Fruit fly (Drosophila melanogaster): ENCODE data around the gene chinmo.

The chinmo gene

DNA sequence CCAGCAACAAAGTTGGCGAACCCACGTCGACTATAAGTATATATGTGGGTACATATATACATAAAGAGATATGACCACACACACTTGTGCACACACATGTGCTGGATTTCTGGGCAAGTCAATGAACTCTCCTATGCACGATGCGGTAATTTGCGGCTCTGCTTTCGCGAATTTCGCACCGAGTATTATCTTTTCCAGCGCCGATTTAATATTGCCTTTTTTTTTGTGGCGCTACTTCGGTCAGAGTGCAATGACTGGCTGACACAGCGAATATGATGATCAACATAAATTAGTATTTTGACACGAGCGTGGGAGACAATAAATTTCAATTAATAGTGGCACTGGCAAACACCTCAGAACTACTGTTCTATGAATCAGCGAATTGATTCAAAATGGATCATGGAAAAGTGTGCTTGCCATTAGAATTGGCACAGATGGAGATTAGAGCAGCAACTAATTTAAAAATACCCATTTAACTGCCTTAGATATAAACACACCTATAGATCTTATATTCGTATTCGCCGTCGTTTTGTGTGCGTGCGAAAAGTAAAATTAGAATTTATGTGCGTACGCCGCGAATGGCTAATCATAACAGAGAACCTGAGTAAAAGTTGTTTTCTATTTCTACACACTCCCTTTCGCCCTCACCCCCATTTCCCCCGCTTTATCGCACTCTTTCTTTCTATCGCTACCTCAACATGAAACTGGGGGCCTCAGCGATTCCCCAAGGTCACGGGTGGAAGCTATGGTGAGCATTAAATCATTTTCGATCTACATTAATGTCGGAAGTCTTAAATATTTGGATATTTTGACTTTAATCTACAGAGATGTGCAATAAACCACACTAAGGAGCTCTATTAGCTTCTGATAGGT, 19.4 kb upstream of the chinmo start:
- no peak for TF ChIP-seq CG17801 (GFP tag; optimal IDR thresholded peaks at IDR 0.05; ENCODE audit: partially characterized antibody)

DNA sequence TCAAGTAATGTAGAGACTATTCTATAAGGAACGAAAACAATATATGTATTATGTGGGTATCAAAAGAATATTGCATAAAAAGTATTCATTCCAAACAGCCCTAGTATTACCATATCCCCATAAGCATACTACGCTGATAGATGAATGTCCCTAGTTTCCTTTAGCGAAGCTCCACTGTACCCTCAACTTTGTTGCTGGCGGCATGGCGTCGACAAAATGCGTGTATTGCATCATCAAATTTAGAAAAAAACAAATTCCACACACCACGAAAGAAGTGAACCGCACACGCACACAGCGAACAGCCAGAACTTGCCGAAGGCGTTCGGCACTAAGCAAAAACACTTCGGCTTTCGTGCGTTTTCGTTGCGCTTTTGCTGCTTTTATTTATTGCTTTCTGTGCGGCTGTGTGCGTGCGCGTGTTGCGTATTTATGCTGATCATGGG, 18.3 kb upstream of the chinmo start:
- no peak for TF ChIP-seq CG17801 (GFP tag; optimal IDR thresholded peaks at IDR 0.05; ENCODE audit: partially characterized antibody)

DNA sequence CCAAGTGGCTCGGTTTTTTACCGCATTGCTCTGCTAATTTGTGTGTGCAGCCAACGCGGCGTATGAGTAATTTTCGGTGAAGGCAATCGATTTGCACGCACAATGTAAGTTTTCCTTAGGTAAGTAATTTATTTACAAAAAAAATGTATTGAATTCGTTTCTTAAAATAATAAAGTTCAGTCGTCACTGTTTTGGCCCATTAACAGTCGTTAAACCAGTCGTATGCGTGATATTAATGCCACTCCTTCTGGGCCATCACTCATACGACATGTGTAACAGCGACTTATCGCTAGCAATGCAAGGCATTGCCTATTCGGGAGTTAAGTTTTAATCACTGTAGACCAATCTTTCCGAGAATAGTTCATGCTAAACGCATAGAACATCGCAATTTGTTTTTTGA, 17.7 kb upstream of the chinmo start:
- TF ChIP-seq CG17801 (GFP tag; optimal IDR thresholded peaks at IDR 0.05; ENCODE audit: partially characterized antibody), result no peak

DNA sequence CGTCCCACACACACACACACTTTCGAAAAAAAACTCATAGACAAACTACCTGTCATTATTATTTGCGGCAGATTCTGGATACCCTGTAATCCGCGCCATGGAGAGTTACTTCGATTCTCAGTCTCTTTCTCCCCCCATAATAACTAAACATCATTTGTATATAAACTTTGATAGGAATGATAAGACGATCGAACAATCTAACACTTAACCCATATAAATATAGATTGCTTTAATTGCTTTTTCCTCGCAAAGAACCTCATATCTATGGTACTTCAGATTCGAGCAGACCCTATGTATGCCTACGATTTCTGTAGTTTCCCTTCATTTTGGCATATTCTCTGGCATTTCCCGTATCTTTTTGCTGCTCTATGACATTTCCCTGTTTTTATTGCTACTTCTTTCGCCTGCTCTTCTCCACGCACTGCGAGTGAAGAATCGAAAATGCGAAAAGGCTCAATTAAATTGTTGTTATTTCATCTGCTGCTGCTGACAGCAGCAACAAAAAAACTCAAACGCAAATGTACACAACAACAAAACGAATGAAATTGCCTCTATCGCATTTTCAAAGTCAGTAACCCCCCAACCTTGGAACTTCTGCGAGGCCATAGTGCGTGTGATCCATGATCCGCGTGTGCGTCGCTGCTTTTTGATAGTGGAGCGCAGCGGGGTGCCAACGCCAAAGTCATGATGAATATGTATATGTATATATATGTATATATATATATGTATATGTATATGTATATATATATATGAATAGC, 16.8 kb upstream of the chinmo start:
- no peak for TF ChIP-seq CG17801 (GFP tag; optimal IDR thresholded peaks at IDR 0.05; ENCODE audit: partially characterized antibody)

DNA sequence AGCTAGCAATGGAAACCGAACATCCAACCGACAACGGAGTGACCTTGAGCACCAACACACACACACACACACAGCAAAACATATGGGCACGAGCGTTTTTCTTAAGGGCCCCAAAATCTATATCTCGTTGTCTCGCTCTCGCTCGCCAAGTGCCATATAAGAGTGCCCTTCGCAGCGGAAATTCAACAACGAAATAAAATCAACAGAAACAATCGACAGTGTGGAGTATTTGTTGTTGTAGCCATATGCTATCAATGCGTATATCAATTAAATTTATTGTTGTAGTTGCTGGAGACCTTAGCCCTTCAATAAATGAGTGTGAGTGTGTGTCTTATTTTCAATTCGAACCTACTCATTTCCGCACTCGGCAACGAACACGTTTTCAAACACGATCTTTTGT, 14.5 kb upstream of the chinmo start:
- no peak for TF ChIP-seq CG17801 (GFP tag; optimal IDR thresholded peaks at IDR 0.05; ENCODE audit: partially characterized antibody)

DNA sequence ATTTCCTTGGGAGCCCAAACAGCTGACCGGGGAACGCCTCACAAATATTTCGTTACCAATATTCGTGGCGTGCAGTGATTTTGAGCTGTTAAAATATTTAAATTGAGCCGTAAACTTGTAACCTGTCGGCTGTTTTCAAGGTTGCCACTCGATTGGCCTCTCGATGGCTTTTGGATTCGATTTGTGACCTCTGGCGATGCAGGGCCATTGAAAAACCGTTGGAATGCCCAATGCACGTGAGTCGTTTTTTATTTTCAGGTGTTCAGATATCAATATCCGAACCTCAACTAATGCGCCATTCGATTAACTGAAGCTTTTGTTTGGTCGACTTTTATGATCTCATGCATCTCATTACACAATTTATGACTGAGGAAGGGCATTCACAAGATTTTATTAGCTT, 13.8 kb upstream of the chinmo start:
- TF ChIP-seq CG17801 (GFP tag; optimal IDR thresholded peaks at IDR 0.05; ENCODE audit: partially characterized antibody), result no peak

DNA sequence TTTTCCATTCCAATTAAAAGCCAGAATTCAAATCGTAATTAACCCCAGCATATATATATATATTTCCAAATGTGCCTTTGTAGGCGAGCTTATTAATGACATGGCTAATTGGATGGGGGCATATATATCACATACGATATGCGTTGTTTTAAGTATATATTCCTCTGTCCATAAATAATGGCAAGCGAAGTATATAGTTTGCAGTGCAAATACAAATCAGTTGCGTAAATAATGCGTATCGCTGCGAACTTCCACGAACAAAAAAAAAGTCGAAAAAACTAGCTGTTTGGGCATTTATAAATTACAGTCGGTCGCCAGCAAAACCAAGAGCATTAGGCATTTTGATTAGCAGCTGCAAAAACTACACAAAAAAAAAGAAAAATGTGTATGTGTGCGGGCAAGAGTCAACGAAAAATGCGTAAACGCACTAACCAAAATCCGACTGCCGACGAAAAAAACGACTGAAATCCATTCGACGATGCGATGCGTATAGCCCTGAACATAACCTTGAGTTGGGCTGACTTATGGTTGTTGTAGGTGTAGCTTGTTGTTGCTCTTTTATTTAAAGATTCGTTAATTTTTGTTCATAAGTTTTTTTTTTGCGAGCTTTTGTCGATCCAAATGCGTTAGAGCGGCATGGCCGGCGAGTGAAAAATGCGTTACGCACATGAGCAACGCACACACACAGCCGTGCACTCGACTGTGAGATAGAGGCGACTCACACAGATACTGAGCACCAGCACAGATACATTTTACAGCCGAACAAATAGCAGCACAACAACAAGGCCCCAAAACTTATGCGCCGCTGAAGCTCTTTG, 13.0 kb upstream of the chinmo start:
- no peak for TF ChIP-seq CG17801 (GFP tag; optimal IDR thresholded peaks at IDR 0.05; ENCODE audit: partially characterized antibody)

DNA sequence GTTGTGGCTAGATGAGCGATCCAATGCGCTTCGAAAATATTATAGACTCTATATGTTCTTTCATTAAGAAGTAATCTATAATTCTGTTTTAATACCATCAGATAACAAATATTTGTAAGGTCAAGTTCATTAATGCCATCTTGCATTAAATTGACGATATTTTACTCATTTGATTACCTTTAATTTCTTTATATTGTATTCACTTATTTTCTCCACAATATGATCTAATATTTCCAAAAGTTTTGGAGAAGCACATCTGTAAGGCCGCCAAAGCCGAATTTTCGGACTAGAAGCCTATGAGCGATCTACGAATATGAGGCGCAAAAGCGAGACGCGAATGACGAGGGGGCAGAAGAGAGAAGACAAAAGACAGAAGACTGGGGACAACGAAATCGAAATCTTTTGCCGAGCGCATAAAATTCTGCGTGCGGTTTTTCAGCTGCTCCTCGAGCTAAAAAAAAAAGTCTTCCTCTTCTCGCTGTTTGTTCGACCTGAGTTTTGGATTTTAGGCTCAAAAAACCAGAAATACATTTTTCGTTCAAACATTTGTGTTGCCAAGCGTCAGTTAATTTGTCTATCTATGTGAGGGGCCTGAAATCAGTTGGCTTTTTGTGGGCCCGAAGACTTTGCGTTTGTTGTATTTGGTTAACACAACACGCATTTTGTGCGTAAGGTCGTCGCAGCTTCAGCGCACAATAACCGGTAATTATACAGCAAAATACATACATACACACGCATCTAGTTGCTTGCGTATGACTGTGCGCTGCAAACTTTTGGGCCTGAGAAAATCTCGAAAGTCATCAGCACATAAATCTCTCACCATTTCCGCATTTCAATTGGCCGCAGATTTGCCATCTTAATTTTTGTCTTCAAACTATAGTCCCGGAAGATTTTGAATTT, 12.2 kb upstream of the chinmo start:
- no peak for TF ChIP-seq CG17801 (GFP tag; optimal IDR thresholded peaks at IDR 0.05; ENCODE audit: partially characterized antibody)

DNA sequence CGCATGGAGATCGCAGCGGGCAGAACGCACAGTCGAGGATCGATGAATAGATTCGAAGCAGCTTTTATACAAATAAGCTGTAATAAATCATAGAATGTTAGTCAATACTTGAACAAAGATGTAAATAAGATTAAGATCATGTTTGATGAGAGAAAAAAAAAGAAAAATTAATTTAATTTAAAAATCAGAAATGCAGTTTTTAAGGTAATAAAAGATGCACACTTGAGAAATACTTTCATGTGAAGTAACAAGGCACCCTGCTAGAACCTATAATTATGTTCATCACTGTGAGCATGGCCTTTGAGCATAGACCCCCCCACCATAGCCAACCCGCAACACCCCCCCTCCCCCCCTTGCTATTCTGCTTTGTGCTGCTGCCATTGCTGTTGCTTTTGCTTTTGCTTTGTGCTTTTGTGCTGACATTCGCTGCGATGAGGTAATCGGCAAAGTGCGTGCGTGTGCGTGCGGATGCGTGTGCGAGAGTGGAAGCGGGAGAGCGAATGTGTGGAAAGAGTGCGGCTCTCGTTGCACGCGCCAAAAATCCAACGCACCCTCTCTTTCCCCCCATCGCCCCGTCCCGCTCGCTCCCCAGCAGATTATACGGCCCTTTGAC, 7.7 kb upstream of the chinmo start:
- TF ChIP-seq CG17801 (GFP tag; optimal IDR thresholded peaks at IDR 0.05; ENCODE audit: partially characterized antibody), result no peak

DNA sequence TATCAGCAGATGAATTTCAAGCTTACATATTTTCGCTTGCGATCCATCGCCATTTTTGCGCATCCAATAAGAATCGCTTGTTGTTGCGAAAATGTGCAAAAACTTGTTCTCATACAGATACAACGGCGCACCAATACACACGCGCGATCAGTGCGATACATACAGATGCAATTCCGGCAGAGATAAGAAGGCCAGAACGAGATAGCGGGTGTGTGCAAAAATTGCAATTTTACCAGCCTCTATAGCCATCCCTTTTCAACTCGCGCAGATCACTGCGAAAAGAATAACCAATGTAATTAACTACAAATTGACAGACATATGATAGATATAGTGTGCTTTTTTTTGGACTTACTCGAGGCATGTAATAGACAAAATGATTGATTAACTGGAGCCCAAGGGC, 6.7 kb upstream of the chinmo start:
- TF ChIP-seq CG17801 (GFP tag; optimal IDR thresholded peaks at IDR 0.05; ENCODE audit: partially characterized antibody), result no peak

DNA sequence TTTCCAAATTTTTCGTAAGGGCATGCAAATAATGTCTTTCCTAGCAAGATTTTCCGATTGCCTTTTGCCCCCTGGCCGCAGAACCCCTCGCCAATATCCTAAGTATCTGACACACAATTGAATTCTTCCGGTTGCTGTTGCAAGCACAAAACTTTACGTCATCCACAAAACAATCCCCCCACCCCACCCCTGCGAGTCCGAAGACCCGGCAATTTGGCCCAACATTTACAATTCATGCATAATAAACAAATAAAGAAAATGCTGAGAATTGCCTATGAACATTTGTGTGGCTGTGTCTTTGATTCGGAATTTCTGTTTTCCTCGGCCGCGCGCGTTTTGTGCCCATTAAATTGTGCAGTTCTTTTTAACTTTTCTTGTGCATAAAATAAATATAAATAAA, 5.7 kb upstream of the chinmo start:
- no peak for TF ChIP-seq CG17801 (GFP tag; optimal IDR thresholded peaks at IDR 0.05; ENCODE audit: partially characterized antibody)

DNA sequence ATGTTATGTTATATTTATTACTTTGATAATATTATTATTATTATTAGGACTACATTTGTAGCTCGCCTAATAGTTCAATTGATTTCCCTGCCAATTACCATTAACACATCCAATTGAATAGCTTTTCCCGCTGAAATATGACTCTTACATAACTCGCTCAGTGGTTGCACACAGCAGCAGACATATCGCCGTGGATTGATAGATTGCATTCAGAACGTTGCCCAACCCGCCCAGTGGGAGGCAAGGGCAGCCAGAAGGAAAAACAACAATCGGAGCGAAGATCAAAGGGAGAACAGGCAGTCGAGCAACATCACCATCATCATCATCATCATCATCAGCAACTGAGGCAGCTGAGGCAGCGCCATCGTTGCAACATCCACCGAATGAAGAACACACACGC, 5.0 kb upstream of the chinmo start:
- no peak for TF ChIP-seq CG17801 (GFP tag; optimal IDR thresholded peaks at IDR 0.05; ENCODE audit: partially characterized antibody)

DNA sequence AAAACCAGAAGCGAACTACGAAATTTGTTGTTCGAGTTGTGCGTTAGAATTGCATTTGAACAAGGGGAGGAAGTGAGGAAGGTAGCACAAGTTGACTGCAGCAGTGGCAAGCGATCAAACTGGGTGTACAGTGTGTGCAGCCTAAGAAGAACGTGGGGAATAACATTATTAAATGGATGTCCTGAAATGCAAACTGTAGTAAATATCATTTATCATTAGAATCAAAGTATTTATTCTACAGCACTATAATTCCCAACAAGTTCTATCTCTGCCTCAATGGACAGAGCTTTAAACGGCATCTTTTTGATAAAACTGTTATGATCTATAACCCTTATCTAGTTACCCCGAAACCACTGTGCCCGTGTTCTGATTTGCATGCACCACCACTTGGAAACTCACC, 4.6 kb upstream of the chinmo start:
- no peak for TF ChIP-seq CG17801 (GFP tag; optimal IDR thresholded peaks at IDR 0.05; ENCODE audit: partially characterized antibody)

DNA sequence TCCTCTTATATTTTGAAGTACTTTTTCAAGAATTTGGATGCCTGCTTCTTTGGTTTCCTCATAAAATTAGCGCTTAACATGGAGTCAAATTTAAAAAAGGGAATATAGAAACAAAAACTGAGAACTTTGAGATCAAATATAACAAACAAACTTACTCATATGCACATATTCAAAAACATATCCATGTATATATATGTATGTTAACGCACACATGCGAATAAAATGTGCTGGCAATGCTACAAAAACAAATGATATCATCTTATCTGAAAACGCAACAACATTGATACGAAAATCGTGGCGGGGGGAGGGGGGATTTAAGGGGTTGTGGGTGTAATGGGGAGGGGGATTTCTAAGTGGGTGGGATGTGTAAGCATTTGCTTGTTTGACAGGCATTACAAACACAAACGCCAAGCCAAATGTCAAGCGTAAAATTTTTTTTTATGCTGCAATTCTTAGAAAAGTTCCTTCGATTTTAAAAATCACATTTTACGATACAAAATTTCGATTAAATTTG, 3.0 kb upstream of the chinmo start:
- TF ChIP-seq CG17801 (GFP tag; optimal IDR thresholded peaks at IDR 0.05; ENCODE audit: partially characterized antibody), result no peak
